Worm (Caenorhabditis elegans): ENCODE results near the gene Y38H6C.13.
"Not testable (repeated sequence)": the region's sequence is repeated elsewhere in the genome, so short reads cannot be mapped to it uniquely, and the experiment has no call there.

The Y38H6C.13 gene

DNA sequence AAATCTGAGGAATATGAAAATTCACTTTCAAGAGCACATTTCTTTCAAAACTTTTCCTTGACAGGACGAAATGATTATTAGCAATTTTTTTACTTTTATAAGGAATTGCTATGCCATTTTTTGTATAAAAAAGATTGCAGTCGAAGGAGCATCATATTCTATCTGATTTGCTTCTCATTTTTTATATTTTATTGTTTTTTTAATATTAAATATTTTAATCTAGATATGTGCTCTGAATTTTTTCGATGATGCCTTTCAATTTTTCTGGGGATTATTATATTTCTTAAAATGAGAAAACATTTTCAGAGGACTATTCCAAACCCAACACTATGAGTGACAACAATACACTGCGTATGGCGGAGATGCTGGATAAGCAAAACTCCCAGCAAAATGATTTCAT is 36.5 kb downstream of the Y38H6C.13 start, which contains the start of gene F26F2.13:
Gene F26F2.13 (plus strand): TSS at position 301 of the 400 bp plus-strand sequence.
- not testable (repeated sequence) for TF ChIP-seq pat-9 (tag; optimal IDR thresholded peaks at IDR 0.05); sox-2 (GFP tag; IDR thresholded peaks at IDR 0.05); tbx-2 (tag; optimal IDR thresholded peaks at IDR 0.05)

DNA sequence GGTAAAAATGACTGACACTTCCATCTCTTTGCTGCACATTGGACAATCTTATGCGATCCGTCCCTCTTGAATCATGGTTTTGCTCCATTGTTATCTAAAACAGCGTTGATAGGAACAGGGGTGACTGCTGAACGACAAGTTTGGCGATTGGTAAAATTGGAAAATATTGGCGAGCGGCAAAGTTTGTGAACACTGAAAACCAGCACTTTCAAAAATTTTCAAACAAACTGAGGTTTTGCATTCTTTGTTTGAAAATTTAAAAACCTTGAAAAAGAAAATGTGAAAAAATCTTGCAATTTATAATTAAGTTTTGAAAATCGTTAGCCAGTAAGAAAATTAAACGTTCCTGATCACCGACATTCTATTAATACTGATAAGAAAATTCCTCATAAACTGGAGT is 38.9 kb downstream of the Y38H6C.13 start, which contains the start of gene F26F2.3:
Gene F26F2.3 (minus strand): TSS at position 101 of the 400 bp plus-strand sequence.
- no peak for TF ChIP-seq ets-4 (tag; optimal IDR thresholded peaks at IDR 0.05)

DNA sequence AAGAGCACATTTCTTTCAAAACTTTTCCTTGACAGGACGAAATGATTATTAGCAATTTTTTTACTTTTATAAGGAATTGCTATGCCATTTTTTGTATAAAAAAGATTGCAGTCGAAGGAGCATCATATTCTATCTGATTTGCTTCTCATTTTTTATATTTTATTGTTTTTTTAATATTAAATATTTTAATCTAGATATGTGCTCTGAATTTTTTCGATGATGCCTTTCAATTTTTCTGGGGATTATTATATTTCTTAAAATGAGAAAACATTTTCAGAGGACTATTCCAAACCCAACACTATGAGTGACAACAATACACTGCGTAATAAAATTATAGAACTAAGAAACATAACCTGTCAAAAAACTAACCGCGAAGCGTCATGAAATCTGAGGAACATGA is 41.4 kb downstream of the Y38H6C.13 start, which contains the start of gene F26F2.4:
Gene F26F2.4 (plus strand): TSS at position 301 of the 400 bp plus-strand sequence.
- TF ChIP-seq ceh-31, pat-9, nfya-1 (tag; optimal IDR thresholded peaks at IDR 0.05): not testable (repeated sequence)

DNA sequence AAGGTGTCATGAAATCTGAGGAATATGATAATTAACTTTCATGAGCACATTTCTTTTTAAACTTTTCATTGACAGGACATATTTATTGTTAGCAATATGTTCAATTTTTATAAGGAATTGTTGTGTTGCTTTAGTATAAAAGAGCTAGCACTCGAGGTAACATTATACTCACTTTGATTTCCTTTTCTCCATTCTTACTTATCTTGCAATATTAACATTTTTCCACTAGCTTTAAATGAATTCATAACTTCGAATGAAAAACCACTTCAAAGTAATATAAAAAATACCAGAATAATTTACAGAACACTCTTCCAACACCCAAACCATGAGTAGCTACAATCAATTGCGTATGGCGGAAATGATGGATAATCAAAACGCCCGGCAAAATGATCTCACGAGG is 45.8 kb downstream of the Y38H6C.13 start, which contains the start of gene F26F2.5:
Gene F26F2.5 (plus strand): TSS at position 301 of the 400 bp plus-strand sequence.
- TF ChIP-seq ceh-2 (tag; optimal IDR thresholded peaks at IDR 0.05) (no peak), ets-4 (tag; optimal IDR thresholded peaks at IDR 0.05) (no peak), eyg-1 (tag; optimal IDR thresholded peaks at IDR 0.05) (no peak)

DNA sequence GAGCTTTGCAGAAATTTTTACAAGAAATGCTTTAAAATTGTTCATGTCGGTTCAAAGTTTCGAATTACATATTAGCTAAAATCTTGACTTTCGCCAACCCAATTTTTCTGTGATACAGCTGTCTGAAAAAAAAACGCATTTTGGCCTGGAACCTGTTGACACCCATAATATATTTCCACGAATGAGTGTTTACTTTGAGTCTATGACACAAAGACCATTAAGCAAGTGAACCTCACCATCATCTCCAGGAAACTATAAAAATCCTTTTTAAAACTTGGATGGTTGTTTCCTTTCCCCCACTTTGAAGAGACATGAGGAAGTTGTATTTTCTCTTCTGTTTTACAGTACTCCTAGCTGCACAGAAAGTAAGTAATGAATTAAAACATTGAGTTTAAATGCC is 46.7 kb downstream of the Y38H6C.13 start, which contains the start of gene clec-263:
Gene clec-263 (plus strand): TSS at position 301 of the 400 bp plus-strand sequence.
- no peak for TF ChIP-seq pax-1 (tag; optimal IDR thresholded peaks at IDR 0.05)
- no peak for TF ChIP-seq ceh-34 (tag; optimal IDR thresholded peaks at IDR 0.05)
- TF ChIP-seq pag-3 (tag; optimal IDR thresholded peaks at IDR 0.05; ENCODE audit: borderline replicate concordance): no peak
- no peak for TF ChIP-seq dve-1 (tag; optimal IDR thresholded peaks at IDR 0.05)
- TF ChIP-seq odd-2 (tag; optimal IDR thresholded peaks at IDR 0.05): no peak
- no peak for TF ChIP-seq ceh-48 (tag; optimal IDR thresholded peaks at IDR 0.05)
- TF ChIP-seq nhr-11 (tag; optimal IDR thresholded peaks at IDR 0.05): no peak
- TF ChIP-seq gmeb-2 (tag; optimal IDR thresholded peaks at IDR 0.05): no peak
- TF ChIP-seq sox-4 (tag; optimal IDR thresholded peaks at IDR 0.05): no peak
- TF ChIP-seq C08G9.2 (tag; optimal IDR thresholded peaks at IDR 0.05): no peak
- no peak for TF ChIP-seq nhr-232 (tag; optimal IDR thresholded peaks at IDR 0.05)
- no peak for TF ChIP-seq hlh-15 (tag; optimal IDR thresholded peaks at IDR 0.05)
- no peak for TF ChIP-seq ceh-22 (tag; optimal IDR thresholded peaks at IDR 0.05)
- TF ChIP-seq hlh-6 (tag; optimal IDR thresholded peaks at IDR 0.05): no peak
- TF ChIP-seq ceh-6 (GFP tag; optimal IDR thresholded peaks at IDR 0.05): no peak

DNA sequence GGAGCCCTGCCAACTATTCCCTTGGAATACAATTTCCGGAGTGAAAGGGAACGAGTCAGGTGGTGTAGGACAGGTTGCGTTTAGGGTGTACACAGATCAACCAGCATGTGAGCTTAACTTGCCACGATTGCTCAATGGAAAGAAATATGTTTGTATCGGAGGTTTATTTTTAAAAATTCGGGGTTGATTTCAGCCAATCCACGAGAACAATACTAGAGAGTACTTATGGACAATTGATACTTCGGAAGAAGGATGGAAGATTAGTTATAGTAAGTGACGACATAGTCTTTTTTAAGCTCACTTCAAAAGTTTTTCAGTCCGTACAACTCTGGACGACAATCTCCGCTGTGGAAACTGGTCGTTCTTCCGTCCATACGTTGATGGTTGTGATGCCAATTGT is 47.3 kb downstream of the Y38H6C.13 start:
- TF ChIP-seq unc-55 (GFP tag; optimal IDR thresholded peaks at IDR 0.05): no peak
- no peak for TF ChIP-seq pat-9 (tag; optimal IDR thresholded peaks at IDR 0.05)
- TF ChIP-seq ceh-31 (tag; optimal IDR thresholded peaks at IDR 0.05): no peak
- TF ChIP-seq zip-5 (tag; optimal IDR thresholded peaks at IDR 0.05): no peak
- no peak for TF ChIP-seq K09A11.1 (tag; optimal IDR thresholded peaks at IDR 0.05; ENCODE audit: insufficient read depth)
- TF ChIP-seq hlh-8 (tag; optimal IDR thresholded peaks at IDR 0.05): no peak
- TF ChIP-seq ceh-22 (tag; optimal IDR thresholded peaks at IDR 0.05): no peak
- TF ChIP-seq C38D4.7 (GFP tag; optimal IDR thresholded peaks at IDR 0.05): no peak
- TF ChIP-seq ceh-2 (tag; optimal IDR thresholded peaks at IDR 0.05): no peak
- no peak for TF ChIP-seq sdc-2 (tag; optimal IDR thresholded peaks at IDR 0.05)
